Worm (Caenorhabditis elegans): ENCODE measurements around the gene pals-37.

pals-37 gene

ce11 chrV:12413651-12414114, 27.6 kb downstream of the pals-37 start, which contains the start of gene cdr-6:
Gene cdr-6 (minus strand): TSS chrV:12413701.
- no peak for TF ChIP-seq unc-39 (tag; optimal IDR thresholded peaks at IDR 0.05)
- TF ChIP-seq nhr-25 (tag; optimal IDR thresholded peaks at IDR 0.05) = no peak
- peak; percentile 30 for TF ChIP-seq fos-1 (tag; optimal IDR thresholded peaks at IDR 0.05)
- peak in 1 of 2 experiments; percentile 3 for TF ChIP-seq lsy-2 (tag; optimal IDR thresholded peaks at IDR 0.05)
- TF ChIP-seq C34F6.9 (tag; optimal IDR thresholded peaks at IDR 0.05) = peak; percentile 32
- TF ChIP-seq sma-9 (GFP tag; optimal IDR thresholded peaks at IDR 0.05) = peak; percentile 65
- no peak for TF ChIP-seq sma-9 (tag; optimal IDR thresholded peaks at IDR 0.05)
- peak; percentile 18 for TF ChIP-seq F13H6.1 (tag; optimal IDR thresholded peaks at IDR 0.05)
- no peak for TF ChIP-seq ama-1 (optimal IDR thresholded peaks at IDR 0.05)

ce11 chrV:12412321-12412720, 29.0 kb downstream of the pals-37 start:
- TF ChIP-seq sma-9 (GFP tag; optimal IDR thresholded peaks at IDR 0.05) = no peak
- TF ChIP-seq sma-9 (tag; optimal IDR thresholded peaks at IDR 0.05) = no peak
- TF ChIP-seq ceh-82 (tag; optimal IDR thresholded peaks at IDR 0.05) = no peak
- no peak for TF ChIP-seq lin-11 (tag; optimal IDR thresholded peaks at IDR 0.05)
- TF ChIP-seq ztf-11 (tag; optimal IDR thresholded peaks at IDR 0.05) = no peak
- no peak for TF ChIP-seq dmd-4 (tag; optimal IDR thresholded peaks at IDR 0.05)
- TF ChIP-seq nhr-10 (tag; optimal IDR thresholded peaks at IDR 0.05) = no peak
- no peak for TF ChIP-seq mbf-1 (tag; optimal IDR thresholded peaks at IDR 0.05)
- TF ChIP-seq ztf-1 (GFP tag; conservative IDR thresholded peaks at IDR 0.05) = no peak
- no peak for TF ChIP-seq mab-5 (tag; optimal IDR thresholded peaks at IDR 0.05)
- no peak for TF ChIP-seq gmeb-1 (tag; optimal IDR thresholded peaks at IDR 0.05)
- no peak for TF ChIP-seq nhr-6 (tag; optimal IDR thresholded peaks at IDR 0.05)

ce11 chrV:12411909-12412308, 29.4 kb downstream of the pals-37 start, which contains the start of gene cdr-7:
Gene cdr-7 (minus strand): TSS chrV:12412113.
- TF ChIP-seq dmd-4 (tag; optimal IDR thresholded peaks at IDR 0.05) (no peak), sma-9 (GFP tag; optimal IDR thresholded peaks at IDR 0.05) (peak; percentile 42), sma-9 (tag; optimal IDR thresholded peaks at IDR 0.05) (no peak), nhr-25 (tag; optimal IDR thresholded peaks at IDR 0.05) (peak; percentile 12), crh-2 (tag; optimal IDR thresholded peaks at IDR 0.05) (no peak), blmp-1 (tag; optimal IDR thresholded peaks at IDR 0.05; ENCODE audit: insufficient read depth) (peak; percentile 13)

- TF ChIP-seq aly-2 (tag; optimal IDR thresholded peaks at IDR 0.05) (no peak), mbf-1 (tag; optimal IDR thresholded peaks at IDR 0.05) (no peak), ceh-16 (tag; optimal IDR thresholded peaks at IDR 0.05) (no peak), lsy-2 (tag; optimal IDR thresholded peaks at IDR 0.05) (peak in 1 of 2 experiments; percentile 12), sma-9 (GFP tag; optimal IDR thresholded peaks at IDR 0.05) (peak; percentile 55), sma-9 (tag; optimal IDR thresholded peaks at IDR 0.05) (no peak), unc-39 (tag; optimal IDR thresholded peaks at IDR 0.05) (no peak), nhr-21 (tag; optimal IDR thresholded peaks at IDR 0.05) (peak; percentile 24), nhr-25 (tag; optimal IDR thresholded peaks at IDR 0.05) (peak; percentile 85), crh-2 (tag; optimal IDR thresholded peaks at IDR 0.05) (no peak), peb-1 (tag; optimal IDR thresholded peaks at IDR 0.05) (no peak), nhr-129 (tag; optimal IDR thresholded peaks at IDR 0.05) (peak; percentile 96)
Observed at ce11 chrV:12410416-12411001, 30.8 kb downstream of the pals-37 start, which contains the start of gene hrg-2. Gene hrg-2 (minus strand): TSS chrV:12410513.

ce11 chrV:12408996-12409395, 32.3 kb downstream of the pals-37 start:
- TF ChIP-seq fos-1 (tag; optimal IDR thresholded peaks at IDR 0.05) (peak; percentile 44), nhr-129 (tag; optimal IDR thresholded peaks at IDR 0.05) (peak; percentile 83), dmd-4 (tag; optimal IDR thresholded peaks at IDR 0.05) (no peak), crh-2 (tag; optimal IDR thresholded peaks at IDR 0.05) (no peak), unc-55 (GFP tag; optimal IDR thresholded peaks at IDR 0.05) (peak; percentile 53), lsy-2 (tag; optimal IDR thresholded peaks at IDR 0.05) (peak in 1 of 2 experiments; percentile 48), C34F6.9 (tag; optimal IDR thresholded peaks at IDR 0.05) (peak; percentile 37), gmeb-1 (tag; optimal IDR thresholded peaks at IDR 0.05) (peak; percentile 7), sma-9 (GFP tag; optimal IDR thresholded peaks at IDR 0.05) (peak; percentile 51), sma-9 (tag; optimal IDR thresholded peaks at IDR 0.05) (no peak)

- TF ChIP-seq mdl-1 (tag; optimal IDR thresholded peaks at IDR 0.05) (no peak), ceh-82 (tag; optimal IDR thresholded peaks at IDR 0.05) (no peak), nhr-10 (tag; optimal IDR thresholded peaks at IDR 0.05) (no peak), nhr-23 (tag; optimal IDR thresholded peaks at IDR 0.05) (no peak), lin-39 (tag; optimal IDR thresholded peaks at IDR 0.05) (no peak), ceh-16 (tag; optimal IDR thresholded peaks at IDR 0.05) (no peak)
Observed at ce11 chrV:12408525-12408924, 32.8 kb downstream of the pals-37 start, which contains the start of gene cdr-4. Gene cdr-4 (minus strand): TSS chrV:12408625.

All from whole organism, L2 larva.